Worm (Caenorhabditis elegans) whole organism, late embryonic: ENCODE measurements around the gene F31D5.1.

Experiments
- ama-1 ChIP-seq: fragments of 150-350 bp; optimal IDR thresholded peaks from 2 replicates; lab custom pipeline; 2014
- fkh-6 ChIP-seq: sonication (generic microtip); optimal IDR thresholded peaks from 2 replicates; lab custom pipeline; 2016; ENCODE audit warnings: missing genetic modification characterization, missing compliant biosample characterization
- nfya-1 ChIP-seq: sonication (generic microtip); optimal IDR thresholded peaks from 2 replicates; lab custom pipeline; 2017; ENCODE audit warnings: missing genetic modification characterization, mild to moderate bottlenecking, missing compliant biosample characterization, antibody characterized with exemption, moderate library complexity
- odd-2 ChIP-seq: sonication (generic microtip); optimal IDR thresholded peaks from 2 replicates; lab custom pipeline; 2017; ENCODE audit warnings: antibody characterized with exemption, mild to moderate bottlenecking, missing genetic modification characterization, missing compliant biosample characterization
- pax-1 ChIP-seq: fragments of 150-350 bp; optimal IDR thresholded peaks from 2 replicates; lab custom pipeline; 2014; ENCODE audit warnings: missing biosample characterization, missing genetic modification characterization
- pha-2 ChIP-seq: sonication (generic microtip); optimal IDR thresholded peaks from 2 replicates; lab custom pipeline; 2017; ENCODE audit warnings: mild to moderate bottlenecking, missing genetic modification characterization, missing compliant biosample characterization
- pha-4 ChIP-seq: fragments of 150-350 bp; optimal IDR thresholded peaks from 2 replicates; lab custom pipeline; 2018; ENCODE audit warnings: missing biosample characterization, missing genetic modification reagents, missing genetic modification characterization
- pqm-1 ChIP-seq: sonication (generic microtip); optimal IDR thresholded peaks from 2 replicates; lab custom pipeline; 2016; ENCODE audit warnings: missing genetic modification characterization, missing compliant biosample characterization
- rnt-1 ChIP-seq: sonication (generic microtip); optimal IDR thresholded peaks from 2 replicates; lab custom pipeline; 2016; ENCODE audit warnings: missing genetic modification characterization, missing compliant biosample characterization

DNA sequence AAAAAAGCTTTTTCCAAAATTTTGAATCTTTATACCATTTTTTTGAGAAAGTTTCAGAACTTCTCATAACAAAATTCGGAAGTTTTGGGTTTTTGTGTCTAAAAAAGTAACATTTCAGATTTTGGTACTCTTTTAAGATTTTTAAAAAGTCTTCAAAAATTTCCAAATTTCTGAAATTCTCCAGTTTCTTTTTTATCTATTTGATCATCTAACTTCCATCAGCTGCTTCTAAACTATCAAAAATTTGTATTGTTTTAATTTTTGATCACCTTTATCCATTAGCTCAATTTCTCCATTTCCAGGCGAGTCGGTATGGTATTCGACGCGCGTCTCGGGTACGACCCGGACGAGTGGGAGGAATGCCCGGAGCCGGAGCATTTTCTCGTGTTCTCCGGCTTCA is 32.8 kb upstream of the F31D5.1 start, which contains the start of gene cpna-1:
- TF ChIP-seq ama-1 (lab: Kevin White, UChicago): no peak
- no peak for TF ChIP-seq fkh-6 (tag; lab: Kevin White, UChicago)
- no peak for TF ChIP-seq pqm-1
- TF ChIP-seq pha-2 (tag; lab: Kevin White, UChicago): no peak
- TF ChIP-seq odd-2 (tag; lab: Kevin White, UChicago): no peak
- no peak for TF ChIP-seq nfya-1
- no peak for TF ChIP-seq pha-4 (tag; lab: Kevin White, UChicago)
- no peak for TF ChIP-seq pax-1
- TF ChIP-seq rnt-1 (tag; lab: Kevin White, UChicago): no peak
